Worm (Caenorhabditis elegans) whole organism, young adult: ENCODE data around the gene rpl-25.1.

Experiments
- B0019.2 ChIP-seq: fragments of 200-800 bp; sonication (Bioruptor generic); conservative IDR thresholded peaks from 2 replicates; pipeline ENCODE4 v1.3.6; 2022; ENCODE audit warnings: missing genetic modification reagents, missing genetic modification characterization, missing compliant biosample characterization
- C17E4.6 ChIP-seq: fragments of 200-800 bp; sonication (Bioruptor generic); IDR thresholded peaks from 2 replicates; pipeline ENCODE4 v1.3.6; 2022; ENCODE audit warnings: missing genetic modification reagents, missing genetic modification characterization, missing compliant biosample characterization
- F33H1.4 ChIP-seq: fragments of 200-800 bp; sonication (Bioruptor generic); IDR thresholded peaks from 2 replicates; pipeline ENCODE4 v1.3.6; 2022; ENCODE audit warnings: missing genetic modification reagents, missing genetic modification characterization, missing compliant biosample characterization
- T07F8.4 ChIP-seq: sonication (generic microtip); optimal IDR thresholded peaks from 2 replicates; lab custom pipeline; 2016; ENCODE audit warnings: mild to moderate bottlenecking, missing genetic modification characterization, moderate library complexity, missing compliant biosample characterization
- Y53F4B.3 ChIP-seq: fragments of 200-800 bp; sonication (Bioruptor generic); IDR thresholded peaks from 2 replicates; pipeline ENCODE4 v1.3.6; 2022; ENCODE audit warnings: missing genetic modification reagents, missing genetic modification characterization, missing compliant biosample characterization
- Y67H2A.10 ChIP-seq: fragments of 200-800 bp; sonication (Bioruptor generic); conservative IDR thresholded peaks from 2 replicates; pipeline ENCODE4 v1.3.6; 2022; ENCODE audit warnings: missing genetic modification reagents, missing genetic modification characterization, missing compliant biosample characterization
- ZK185.1 ChIP-seq: sonication (generic microtip); optimal IDR thresholded peaks from 2 replicates; lab custom pipeline; 2016; ENCODE audit warnings: mild to moderate bottlenecking, missing genetic modification characterization, missing compliant biosample characterization; ENCODE audit not compliant: poor library complexity, severe bottlenecking
- aptf-3 ChIP-seq: fragments of 200-800 bp; sonication (Bioruptor generic); IDR thresholded peaks from 2 replicates; pipeline ENCODE4 v1.3.6; 2022; ENCODE audit warnings: missing genetic modification characterization, missing compliant biosample characterization
- attf-5 ChIP-seq: fragments of 200-800 bp; sonication (Bioruptor generic); optimal IDR thresholded peaks from 2 replicates; lab custom pipeline; 2018; ENCODE audit warnings: mild to moderate bottlenecking, missing genetic modification characterization, missing compliant biosample characterization
- attf-6 ChIP-seq: fragments of 200-800 bp; sonication (Bioruptor generic); IDR thresholded peaks from 2 replicates; pipeline ENCODE4 v1.3.6; 2022; ENCODE audit warnings: missing genetic modification reagents, missing genetic modification characterization, missing compliant biosample characterization
- bed-1 ChIP-seq: fragments of 200-800 bp; sonication (Bioruptor generic); IDR thresholded peaks from 2 replicates; pipeline ENCODE4 v1.3.6; 2022; ENCODE audit warnings: missing genetic modification reagents, missing genetic modification characterization, missing compliant biosample characterization
- bed-2 ChIP-seq: fragments of 200-800 bp; sonication (Bioruptor generic); IDR thresholded peaks from 2 replicates; pipeline ENCODE4 v1.3.6; 2022; ENCODE audit warnings: missing genetic modification reagents, missing genetic modification characterization, missing compliant biosample characterization
- cebp-1 ChIP-seq, 2 experiments: fragments of 200-800 bp in 1 of 2; sonication (Bioruptor generic) in 1 of 2; sonication (generic microtip) in 1 of 2; IDR thresholded peaks in 1 of 2; optimal IDR thresholded peaks in 1 of 2; 2 replicates each; pipeline versions ENCODE4 v1.3.6 to Lab custom; 2017 to 2022; ENCODE audit warnings: missing compliant biosample characterization in 2 of 2, missing genetic modification characterization in 2 of 2, mild to moderate bottlenecking in 1 of 2, missing genetic modification reagents in 1 of 2, moderate library complexity in 1 of 2
- chd-7 ChIP-seq: sonication (generic microtip); optimal IDR thresholded peaks from 2 replicates; lab custom pipeline; 2016; ENCODE audit warnings: mild to moderate bottlenecking, missing genetic modification characterization, moderate library complexity, missing compliant biosample characterization
- dpl-1 ChIP-seq: fragments of 150-350 bp; optimal IDR thresholded peaks from 2 replicates; lab custom pipeline; 2014; ENCODE audit warnings: missing biosample characterization, missing genetic modification reagents, missing genetic modification characterization
- egl-18 ChIP-seq: fragments of 200-800 bp; sonication (Bioruptor generic); IDR thresholded peaks from 2 replicates; pipeline ENCODE4 v1.3.6; 2022; ENCODE audit warnings: missing genetic modification reagents, missing genetic modification characterization, missing compliant biosample characterization
- egrh-3 ChIP-seq: fragments of 200-800 bp; sonication (Bioruptor generic); IDR thresholded peaks from 2 replicates; pipeline ENCODE4 v1.3.6; 2022; ENCODE audit warnings: missing genetic modification reagents, missing genetic modification characterization, missing compliant biosample characterization
- ekl-4 ChIP-seq: fragments of 200-800 bp; sonication (Bioruptor generic); IDR thresholded peaks from 2 replicates; pipeline ENCODE4 v1.3.6; 2022; ENCODE audit warnings: missing genetic modification reagents, missing genetic modification characterization, missing compliant biosample characterization
- him-1 ChIP-seq: sonication (generic microtip); optimal IDR thresholded peaks from 2 replicates; lab custom pipeline; 2016; ENCODE audit warnings: missing genotype, missing genetic modification reagents, missing genetic modification characterization, missing compliant biosample characterization
- hlh-26 ChIP-seq: fragments of 200-800 bp; sonication (Bioruptor generic); conservative IDR thresholded peaks from 2 replicates; pipeline ENCODE4 v1.3.6; 2022; ENCODE audit warnings: missing genetic modification reagents, missing genetic modification characterization, missing compliant biosample characterization
- hmg-20 ChIP-seq: fragments of 200-800 bp; sonication (Bioruptor generic); IDR thresholded peaks from 2 replicates; pipeline ENCODE4 v1.3.6; 2022; ENCODE audit warnings: missing genetic modification reagents, missing genetic modification characterization, missing compliant biosample characterization
- let-607 ChIP-seq, 2 experiments: fragments of 200-800 bp in 1 of 2; sonication (Bioruptor generic) in 1 of 2; sonication (generic microtip) in 1 of 2; optimal IDR thresholded peaks; 2 replicates each; lab custom pipeline; 2016 to 2018; ENCODE audit warnings: mild to moderate bottlenecking in 2 of 2, missing compliant biosample characterization in 2 of 2, missing genetic modification characterization in 2 of 2, moderate library complexity in 2 of 2, missing genotype in 1 of 2
- lin-35 ChIP-seq, 3 experiments: fragments of 150-350 bp in 2 of 3; sonication (generic microtip) in 1 of 3; optimal IDR thresholded peaks; 2 replicates each; lab custom pipeline; 2014 to 2018; ENCODE audit warnings: missing biosample characterization in 3 of 3, missing genetic modification characterization in 3 of 3, missing genetic modification reagents in 3 of 3
- lin-54 ChIP-seq: fragments of 200-800 bp; sonication (Bioruptor generic); optimal IDR thresholded peaks from 2 replicates; lab custom pipeline; 2018; ENCODE audit warnings: mild to moderate bottlenecking, missing genetic modification characterization, missing compliant biosample characterization
- lsy-27 ChIP-seq: sonication (generic microtip); optimal IDR thresholded peaks from 2 replicates; lab custom pipeline; 2017; ENCODE audit warnings: missing genetic modification characterization, mild to moderate bottlenecking, missing compliant biosample characterization, antibody characterized with exemption, missing genotype, borderline replicate concordance; ENCODE audit not compliant: insufficient read depth
- mcd-1 ChIP-seq: fragments of 200-800 bp; sonication (Bioruptor generic); IDR thresholded peaks from 2 replicates; pipeline ENCODE4 v1.3.6; 2022; ENCODE audit warnings: missing genetic modification reagents, missing genetic modification characterization, missing compliant biosample characterization
- nfya-2 ChIP-seq: fragments of 200-800 bp; sonication (Bioruptor generic); IDR thresholded peaks from 2 replicates; pipeline ENCODE4 v1.3.6; 2022; ENCODE audit warnings: missing genetic modification reagents, missing genetic modification characterization, missing compliant biosample characterization
- nfyb-1 ChIP-seq: fragments of 200-800 bp; sonication (Bioruptor generic); IDR thresholded peaks from 2 replicates; pipeline ENCODE4 v1.3.6; 2022; ENCODE audit warnings: missing genetic modification reagents, missing genetic modification characterization, missing compliant biosample characterization
- nhr-80 ChIP-seq: sonication (generic microtip); optimal IDR thresholded peaks from 2 replicates; lab custom pipeline; 2016; ENCODE audit warnings: missing genetic modification characterization, missing compliant biosample characterization
- snpc-4 ChIP-seq, 5 experiments: fragments of 150-350 bp in 1 of 5; sonication (generic microtip) in 4 of 5; optimal IDR thresholded peaks; 2 replicates each; lab custom pipeline; 2014 to 2018; ENCODE audit warnings: missing genetic modification characterization in 5 of 5, missing biosample characterization in 3 of 5, antibody characterized with exemption in 2 of 5, mild to moderate bottlenecking in 2 of 5, missing compliant biosample characterization in 2 of 5, missing genotype in 2 of 5, moderate library complexity in 2 of 5, missing genetic modification reagents in 1 of 5
- tlf-1 ChIP-seq: fragments of 200-800 bp; sonication (Bioruptor generic); optimal IDR thresholded peaks from 2 replicates; lab custom pipeline; 2018; ENCODE audit warnings: mild to moderate bottlenecking, missing genetic modification characterization, missing compliant biosample characterization
- xnd-1 ChIP-seq: sonication (generic microtip); optimal IDR thresholded peaks from 2 replicates; lab custom pipeline; 2016; ENCODE audit warnings: missing genotype, missing genetic modification reagents, missing genetic modification characterization, missing compliant biosample characterization
- ztf-28 ChIP-seq: fragments of 200-800 bp; sonication (Bioruptor generic); IDR thresholded peaks from 2 replicates; pipeline ENCODE4 v1.3.6; 2022; ENCODE audit warnings: missing genetic modification reagents, missing genetic modification characterization, missing compliant biosample characterization
- ztf-3 ChIP-seq: fragments of 200-800 bp; sonication (Bioruptor generic); optimal IDR thresholded peaks from 2 replicates; lab custom pipeline; 2018; ENCODE audit warnings: mild to moderate bottlenecking, missing genetic modification characterization, missing compliant biosample characterization

rpl-25.1 gene

ce11 chrX:4682616-4683015, 32.4 kb upstream of the rpl-25.1 start, which contains the start of gene K02G10.15:
Gene K02G10.15 (minus strand): TSS chrX:4682716.
- TF ChIP-seq hlh-26 (GFP tag; lab: Robert Waterston, UW): no peak
- no peak for TF ChIP-seq B0019.2
- TF ChIP-seq attf-5 (GFP tag; lab: Kevin White, UChicago): no peak
- TF ChIP-seq hmg-20 (GFP tag; lab: Robert Waterston, UW): no peak
- TF ChIP-seq ZK185.1 (tag; lab: Kevin White, UChicago): no peak
- TF ChIP-seq ekl-4 (GFP tag; lab: Robert Waterston, UW): no peak
- TF ChIP-seq snpc-4 (GFP tag; optimal IDR thresholded peaks at IDR 0.05; lab: Kevin White, UChicago): no peak
- no peak for TF ChIP-seq snpc-4 (tag; optimal IDR thresholded peaks at IDR 0.05; lab: Kevin White, UChicago)
- no peak for TF ChIP-seq xnd-1 (tag; lab: Kevin White, UChicago)
- no peak for TF ChIP-seq T07F8.4 (tag; lab: Kevin White, UChicago)
- no peak for TF ChIP-seq chd-7
- TF ChIP-seq nfya-2 (GFP tag; lab: Robert Waterston, UW): no peak
- no peak for TF ChIP-seq ztf-28 (GFP tag; lab: Robert Waterston, UW)
- no peak for TF ChIP-seq dpl-1 (GFP tag; lab: Kevin White, UChicago)
- TF ChIP-seq lsy-27 (tag; lab: Kevin White, UChicago): no peak
- no peak for TF ChIP-seq attf-6
- TF ChIP-seq lin-54 (GFP tag; lab: Kevin White, UChicago): no peak
- no peak for TF ChIP-seq bed-2
- no peak for TF ChIP-seq him-1 (tag; lab: Kevin White, UChicago)
- TF ChIP-seq lin-35 (GFP tag; optimal IDR thresholded peaks at IDR 0.05; lab: Kevin White, UChicago): no peak

DNA sequence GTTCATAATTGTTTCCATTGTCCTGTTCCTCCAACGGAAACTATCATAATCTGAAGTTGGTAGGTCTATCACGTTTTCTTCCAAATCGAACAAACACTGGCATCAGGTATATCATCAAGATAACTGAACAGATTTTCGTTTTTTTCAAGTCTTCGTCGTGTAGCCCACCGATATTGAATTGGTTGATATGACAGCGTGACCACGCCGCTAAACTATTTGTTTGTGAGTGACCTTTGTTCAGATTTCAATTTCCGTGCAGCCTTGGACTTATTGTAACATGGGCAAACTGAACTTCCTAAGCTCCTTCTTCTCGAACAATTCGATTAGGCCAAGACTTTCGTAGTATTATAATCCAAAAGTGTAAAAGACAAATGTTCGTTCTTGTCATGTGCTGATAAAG, 29.4 kb upstream of the rpl-25.1 start:
- TF ChIP-seq nfyb-1 (no peak), ztf-3 (no peak), C17E4.6 (no peak)
- TF ChIP-seq, all 124 proteins: peak for 0

- TF ChIP-seq bed-1 (GFP tag; lab: Robert Waterston, UW) (no peak), chd-7 (no peak), Y53F4B.3 (GFP tag; lab: Robert Waterston, UW) (no peak), Y67H2A.10 (GFP tag; lab: Robert Waterston, UW) (no peak), mcd-1 (no peak), nhr-80 (tag; lab: Kevin White, UChicago) (no peak), cebp-1 (GFP tag; IDR thresholded peaks at IDR 0.05; lab: Robert Waterston, UW) (no peak), cebp-1 (tag; optimal IDR thresholded peaks at IDR 0.05; lab: Kevin White, UChicago) (no peak)
These were observed 23.7 kb upstream of the rpl-25.1 start, which contains the start of gene K02G10.5 for ce11 chrX:4691148-4691773. Gene K02G10.5 (minus strand): TSS chrX:4691198.

- TF ChIP-seq aptf-3 (GFP tag; lab: Robert Waterston, UW): no peak
- no peak for TF ChIP-seq tlf-1 (GFP tag; lab: Kevin White, UChicago)
- TF ChIP-seq snpc-4 (GFP tag; optimal IDR thresholded peaks at IDR 0.05; lab: Kevin White, UChicago): no peak
- no peak for TF ChIP-seq snpc-4 (tag; optimal IDR thresholded peaks at IDR 0.05; lab: Kevin White, UChicago)
- no peak for TF ChIP-seq let-607 (tag; optimal IDR thresholded peaks at IDR 0.05; lab: Kevin White, UChicago)
- TF ChIP-seq egl-18 (GFP tag; lab: Robert Waterston, UW): no peak
- no peak for TF ChIP-seq bed-2
- TF ChIP-seq egrh-3: no peak
- TF ChIP-seq F33H1.4 (GFP tag; lab: Robert Waterston, UW): no peak
These were observed 20.2 kb upstream of the rpl-25.1 start for ce11 chrX:4694611-4695370.
